Worm (Caenorhabditis elegans) whole organism, L4 larva: ENCODE data around the gene srg-5.

Experiments
- F49E8.2 ChIP-seq: sonication (generic microtip); optimal IDR thresholded peaks from 2 replicates; lab custom pipeline; 2016; ENCODE audit warnings: missing compliant biosample characterization, mild to moderate bottlenecking, missing genetic modification characterization, borderline replicate concordance
- aly-2 ChIP-seq: sonication (generic microtip); optimal IDR thresholded peaks from 2 replicates; lab custom pipeline; 2018; ENCODE audit warnings: missing biosample characterization, missing genetic modification characterization
- daf-12 ChIP-seq: fragments of 150-350 bp; optimal IDR thresholded peaks from 2 replicates; lab custom pipeline; 2014; ENCODE audit warnings: missing biosample characterization, missing genetic modification reagents, missing genetic modification characterization
- dmd-9 ChIP-seq: fragments of 200-800 bp; sonication (Bioruptor generic); IDR thresholded peaks from 2 replicates; pipeline ENCODE4 v1.3.6; 2022; ENCODE audit warnings: missing genetic modification reagents, missing genetic modification characterization, missing compliant biosample characterization
- egl-27 ChIP-seq: sonication (generic microtip); optimal IDR thresholded peaks from 3 replicates; lab custom pipeline; 2017; ENCODE audit warnings: missing biosample characterization, missing genetic modification reagents, missing genetic modification characterization
- jun-1 ChIP-seq: fragments of 150-350 bp; optimal IDR thresholded peaks from 2 replicates; lab custom pipeline; 2014; ENCODE audit warnings: missing biosample characterization, missing genetic modification reagents, missing genetic modification characterization
- madf-9 ChIP-seq: fragments of 200-800 bp; sonication (Bioruptor generic); conservative IDR thresholded peaks from 2 replicates; pipeline ENCODE4 v1.3.6; 2022; ENCODE audit warnings: missing genetic modification reagents, missing genetic modification characterization, missing compliant biosample characterization
- mep-1 ChIP-seq: fragments of 150-350 bp; sonication (generic microtip); optimal IDR thresholded peaks from 3 replicates; lab custom pipeline; 2014; ENCODE audit warnings: missing biosample characterization, missing genetic modification characterization
- nhr-237 ChIP-seq: sonication (generic microtip); optimal IDR thresholded peaks from 2 replicates; lab custom pipeline; 2017; ENCODE audit warnings: missing biosample characterization, missing genetic modification characterization
- nhr-41 ChIP-seq: fragments of 200-800 bp; sonication (Bioruptor generic); IDR thresholded peaks from 2 replicates; pipeline ENCODE4 v1.3.6; 2022; ENCODE audit warnings: missing genetic modification reagents, missing genetic modification characterization, missing compliant biosample characterization
- snpc-4 ChIP-seq: fragments of 150-350 bp; optimal IDR thresholded peaks from 2 replicates; lab custom pipeline; 2014; ENCODE audit warnings: missing biosample characterization, missing genetic modification characterization
- unc-62 ChIP-seq, 3 experiments: fragments of 150-350 bp in 1 of 3; sonication (generic microtip); optimal IDR thresholded peaks in 2 of 3; peaks in 1 of 3; 1 replicate in 1 of 3; 2 replicates in 2 of 3; lab custom pipeline; 2014 to 2017; ENCODE audit warnings: missing biosample characterization in 3 of 3, missing genetic modification characterization in 3 of 3, missing genetic modification reagents in 3 of 3, missing genotype in 1 of 3
- vab-7 ChIP-seq: fragments of 200-800 bp; sonication (Bioruptor generic); IDR thresholded peaks from 2 replicates; pipeline ENCODE4 v1.3.6; 2022; ENCODE audit warnings: missing genetic modification reagents, missing genetic modification characterization, missing compliant biosample characterization
- zip-11 ChIP-seq: fragments of 200-800 bp; sonication (Bioruptor generic); IDR thresholded peaks from 2 replicates; pipeline ENCODE4 v1.3.6; 2022; ENCODE audit warnings: missing genetic modification characterization, missing compliant biosample characterization

DNA sequence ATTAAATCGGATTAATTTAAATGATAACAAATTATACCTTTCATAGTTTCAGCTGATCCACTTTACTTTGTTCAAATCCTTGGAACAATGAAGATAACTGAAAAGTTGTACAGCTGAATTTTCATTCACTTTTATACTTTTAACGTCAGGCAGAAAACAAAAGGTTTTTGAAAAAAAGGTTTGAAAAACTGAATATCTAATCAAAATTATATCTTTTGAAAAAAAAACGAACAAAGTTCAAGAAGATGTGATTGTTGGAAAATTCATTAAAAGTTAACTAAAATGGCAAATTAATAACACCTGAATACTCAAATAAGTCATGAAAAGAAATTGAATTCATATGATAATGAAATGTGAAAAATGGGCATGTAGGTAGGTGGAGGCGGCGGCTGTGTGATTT, 27.7 kb downstream of the srg-5 start, which contains the start of gene T12A2.21:
- TF ChIP-seq snpc-4 (tag; lab: Kevin White, UChicago) (no peak), aly-2 (no peak), F49E8.2 (no peak), mep-1 (tag; lab: Kevin White, UChicago) (no peak), egl-27 (tag; lab: Kevin White, UChicago) (no peak), vab-7 (GFP tag; lab: Robert Waterston, UW) (no peak), nhr-237 (tag; lab: Kevin White, UChicago) (no peak), madf-9 (GFP tag; lab: Robert Waterston, UW) (no peak), nhr-41 (no peak), daf-12 (no peak), zip-11 (GFP tag; lab: Robert Waterston, UW) (no peak), dmd-9 (no peak), unc-62 (GFP tag; optimal IDR thresholded peaks at IDR 0.05 in 1 of 2; lab: Kevin White, UChicago) (no peak), unc-62 (tag; optimal IDR thresholded peaks at IDR 0.05; lab: Kevin White, UChicago) (no peak), jun-1 (tag; lab: Kevin White, UChicago) (no peak)
